Fruit fly (Drosophila melanogaster): Measurements from ENCODE around the gene CG5665.
A peak's percentile ranks its signal among the peaks of the same experiment; 100 is the strongest.

Gene CG5665

DNA sequence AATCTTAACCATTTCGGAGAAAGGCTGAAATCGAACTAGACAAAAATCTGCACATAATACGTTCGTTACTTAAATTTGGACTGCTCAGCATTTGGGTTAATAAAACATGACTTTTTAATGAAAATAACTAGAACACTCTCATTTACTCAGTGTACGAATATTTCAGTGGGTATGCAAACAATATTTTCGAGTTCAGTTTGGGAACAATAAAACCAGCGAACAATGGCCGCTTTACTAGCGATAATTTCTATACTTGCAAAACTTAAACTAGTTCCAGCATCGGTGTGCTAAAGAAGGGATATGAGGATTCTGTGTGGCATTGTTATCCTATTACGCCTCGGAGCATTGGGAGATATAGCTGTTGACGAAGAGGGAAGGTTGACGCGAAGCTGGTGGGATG lies at the start of gene CG5665:
Gene CG5665 (plus strand): TSS at position 301 of the 400 bp plus-strand sequence.
- TF ChIP-seq Abd-B (GFP tag; optimal IDR thresholded peaks at IDR 0.05), result no peak

DNA sequence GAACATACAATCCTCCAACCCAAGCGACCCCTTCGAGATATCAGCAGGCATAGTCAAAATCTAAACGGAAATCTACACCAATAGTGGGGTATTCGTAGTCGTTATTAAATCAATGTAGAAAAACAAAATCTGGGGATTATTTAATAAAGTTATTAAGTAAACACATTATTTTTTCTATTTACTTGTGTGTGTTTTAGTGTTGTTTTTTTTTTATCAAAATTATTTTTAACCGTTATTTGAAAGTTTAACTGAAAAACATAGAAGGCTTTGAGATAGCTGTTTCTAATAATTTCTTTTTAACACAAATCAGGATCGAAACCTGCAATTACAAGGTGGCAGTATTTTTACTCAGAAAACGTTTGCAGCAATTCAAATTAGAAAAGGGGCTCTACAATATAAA lies 49.0 kb upstream of the CG5665 start, which contains the start of gene polo:
Gene polo (plus strand): TSS at position 301 of the 400 bp plus-strand sequence.
- TF ChIP-seq pan (optimal IDR thresholded peaks at IDR 0.05) (no peak), Mio (GFP tag; optimal IDR thresholded peaks at IDR 0.05) (no peak)

DNA sequence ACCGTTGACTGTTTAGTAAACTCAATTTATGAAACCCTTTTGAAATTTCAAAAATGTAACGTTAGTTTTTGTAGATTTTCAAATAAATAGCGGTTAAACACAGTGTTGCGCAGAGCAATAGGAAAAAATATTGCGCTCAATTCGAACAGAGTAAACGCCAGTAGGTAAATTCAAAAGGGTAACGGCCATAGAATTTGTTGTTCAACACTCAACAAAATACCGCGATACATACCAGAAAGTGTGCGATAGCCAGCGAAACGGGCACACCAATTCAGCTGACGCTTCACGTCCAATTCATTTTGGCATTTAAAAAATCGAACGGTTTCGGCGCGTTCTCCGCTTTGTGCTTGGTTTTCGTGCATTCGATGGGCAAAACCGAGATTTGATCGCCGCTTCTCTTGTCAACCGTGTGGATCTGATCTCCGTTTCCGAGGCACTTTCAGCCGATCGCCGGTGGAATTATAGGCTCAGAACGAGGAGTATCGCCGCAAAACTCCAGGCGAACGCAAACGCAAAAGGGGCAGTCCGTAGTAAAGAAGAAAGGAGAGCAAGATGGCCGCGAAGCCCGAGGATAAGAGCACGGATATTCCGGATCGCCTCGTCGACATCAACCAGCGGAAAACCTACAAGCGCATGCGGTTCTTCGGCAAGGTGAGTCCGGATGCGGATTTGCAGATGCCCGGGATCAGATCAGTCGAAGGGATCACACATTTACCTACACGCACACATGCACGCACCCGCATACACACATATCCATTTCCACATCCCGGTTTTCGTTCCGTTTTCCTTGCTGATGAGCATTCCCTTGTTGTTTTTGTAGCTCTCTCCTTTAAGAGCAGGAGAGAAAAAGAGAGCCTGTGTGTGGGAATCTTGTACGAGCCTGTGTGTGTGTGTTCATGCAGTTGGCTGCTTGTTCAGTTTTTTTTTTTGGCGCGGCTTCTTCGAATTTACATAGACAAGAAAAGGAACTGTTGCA lies 48.3 kb upstream of the CG5665 start:
- TF ChIP-seq CG32264 (GFP tag; optimal IDR thresholded peaks at IDR 0.05) (no peak), Jra (GFP tag; optimal IDR thresholded peaks at IDR 0.05) (no peak), Dfd (GFP tag; optimal IDR thresholded peaks at IDR 0.05) (no peak), tai (GFP tag; optimal IDR thresholded peaks at IDR 0.05) (no peak), N (GFP tag; optimal IDR thresholded peaks at IDR 0.05) (no peak), CG9705 (GFP tag; optimal IDR thresholded peaks at IDR 0.05) (peak; percentile 18), sage (GFP tag; optimal IDR thresholded peaks at IDR 0.05) (no peak), foxo (GFP tag; optimal IDR thresholded peaks at IDR 0.05) (peak in 1 of 2 experiments; percentile 53), Hr83 (GFP tag; optimal IDR thresholded peaks at IDR 0.05; ENCODE audit: poor library complexity, severe bottlenecking) (peak; percentile 38), Sp1 (GFP tag; optimal IDR thresholded peaks at IDR 0.05) (no peak), dmrt93B (GFP tag; optimal IDR thresholded peaks at IDR 0.05) (no peak), CrebA (GFP tag; optimal IDR thresholded peaks at IDR 0.05; ENCODE audit: borderline replicate concordance) (no peak), woc (GFP tag; optimal IDR thresholded peaks at IDR 0.05) (no peak), fru (GFP tag; optimal IDR thresholded peaks at IDR 0.05) (no peak), Rel (GFP tag; optimal IDR thresholded peaks at IDR 0.05) (no peak), Rel (tag; optimal IDR thresholded peaks at IDR 0.05) (peak; percentile 33), Hr78 (GFP tag; optimal IDR thresholded peaks at IDR 0.05) (no peak), brk (GFP tag; optimal IDR thresholded peaks at IDR 0.05) (no peak), dl (GFP tag; optimal IDR thresholded peaks at IDR 0.05; ENCODE audit: insufficient read depth in 1 of 2, partially characterized antibody in 2 of 2) (peak in 1 of 2 experiments; percentile 19), Abd-B (GFP tag; optimal IDR thresholded peaks at IDR 0.05) (no peak), HLH106 (tag; optimal IDR thresholded peaks at IDR 0.05) (peak; percentile 23), br (GFP tag; optimal IDR thresholded peaks at IDR 0.05) (no peak), Mio (GFP tag; optimal IDR thresholded peaks at IDR 0.05) (no peak), Dif (GFP tag; optimal IDR thresholded peaks at IDR 0.05; ENCODE audit: partially characterized antibody) (no peak), rgr (GFP tag; optimal IDR thresholded peaks at IDR 0.05) (peak; percentile 66), Vsx2 (GFP tag; optimal IDR thresholded peaks at IDR 0.05; ENCODE audit: partially characterized antibody) (no peak), ey (GFP tag; optimal IDR thresholded peaks at IDR 0.05) (no peak), Hnf4 (GFP tag; optimal IDR thresholded peaks at IDR 0.05) (peak; percentile 57), GATAd (GFP tag; optimal IDR thresholded peaks at IDR 0.05) (no peak), sv (GFP tag; optimal IDR thresholded peaks at IDR 0.05) (peak; percentile 43), h (GFP tag; optimal IDR thresholded peaks at IDR 0.05) (no peak), Myc (optimal IDR thresholded peaks at IDR 0.05) (peak; percentile 39), jim (GFP tag; optimal IDR thresholded peaks at IDR 0.05) (no peak), usp (GFP tag; optimal IDR thresholded peaks at IDR 0.05) (no peak), pan (optimal IDR thresholded peaks at IDR 0.05) (no peak), OdsH (GFP tag; optimal IDR thresholded peaks at IDR 0.05) (no peak), dsf (GFP tag; optimal IDR thresholded peaks at IDR 0.05; ENCODE audit: borderline replicate concordance) (no peak), psq (GFP tag; optimal IDR thresholded peaks at IDR 0.05) (peak; percentile 54), lola (GFP tag; optimal IDR thresholded peaks at IDR 0.05) (no peak)
